Worm (Caenorhabditis elegans) whole organism, L2 larva: Measurements from ENCODE around the gene nst-1.

Experiments used
- lin-39 ChIP-seq: fragments of 150-350 bp; optimal IDR thresholded peaks from 2 replicates; lab custom pipeline; 2014; ENCODE audit warnings: missing biosample characterization, missing genetic modification reagents, missing genetic modification characterization
- unc-39 ChIP-seq: fragments of 150-350 bp; optimal IDR thresholded peaks from 2 replicates; lab custom pipeline; 2014; ENCODE audit warnings: missing biosample characterization, missing genetic modification characterization
- unc-55 ChIP-seq: fragments of 150-350 bp; sonication (generic microtip); optimal IDR thresholded peaks from 3 replicates; lab custom pipeline; 2014; ENCODE audit warnings: missing biosample characterization, missing genetic modification reagents, missing genetic modification characterization
- unc-62 ChIP-seq: fragments of 150-350 bp; optimal IDR thresholded peaks from 2 replicates; lab custom pipeline; 2014; ENCODE audit warnings: missing biosample characterization, missing genetic modification reagents, missing genetic modification characterization
- ztf-11 ChIP-seq: sonication (generic microtip); optimal IDR thresholded peaks from 2 replicates; lab custom pipeline; 2017; ENCODE audit warnings: missing biosample characterization, missing genetic modification characterization

ce11 chrII:8259674-8260073 lies 23.3 kb downstream of the nst-1 start:
- no peak for TF ChIP-seq lin-39 (tag; lab: Kevin White, UChicago)
- TF ChIP-seq unc-55 (GFP tag; lab: Kevin White, UChicago) = no peak
- no peak for TF ChIP-seq unc-39
- TF ChIP-seq ztf-11 (tag; lab: Kevin White, UChicago) = no peak
- TF ChIP-seq unc-62 = no peak
